Worm (Caenorhabditis elegans) whole organism, L4 larva: ENCODE data around the gene vha-17.

ENCODE experiments used
- T20F7.1 ChIP-seq: fragments of 200-800 bp; sonication (Bioruptor generic); optimal IDR thresholded peaks from 2 replicates; lab custom pipeline; 2018; ENCODE audit warnings: mild to moderate bottlenecking, missing genetic modification characterization, missing compliant biosample characterization
- lin-29 ChIP-seq: fragments of 200-800 bp; sonication (Bioruptor generic); IDR thresholded peaks from 2 replicates; pipeline ENCODE4 v1.3.6; 2022; ENCODE audit warnings: missing genetic modification reagents, missing genetic modification characterization, missing compliant biosample characterization
- snpc-4 ChIP-seq: fragments of 150-350 bp; optimal IDR thresholded peaks from 2 replicates; lab custom pipeline; 2014; ENCODE audit warnings: missing biosample characterization, missing genetic modification characterization

ce11 chrIV:9339205-9339604 lies 17.6 kb downstream of the vha-17 start, which contains the start of gene T20D3.6:
- no peak for TF ChIP-seq lin-29 (GFP tag; lab: Robert Waterston, UW)
- TF ChIP-seq snpc-4: no peak
- peak; percentile 28 for TF ChIP-seq T20F7.1 (GFP tag; lab: Kevin White, UChicago)
